Fruit fly (Drosophila melanogaster): ENCODE results near the gene CG14367.

The CG14367 gene

dm6 chr3R:13693753-13694152 is at the start of gene CG14367:
CG14367 (plus strand) TSS chr3R:13694053.
- no peak for TF ChIP-seq CG16779 (tag; optimal IDR thresholded peaks at IDR 0.05)
- no peak for TF ChIP-seq CG9139 (GFP tag; optimal IDR thresholded peaks at IDR 0.05)
- TF ChIP-seq achi (GFP tag; optimal IDR thresholded peaks at IDR 0.05) = no peak
- TF ChIP-seq ss (GFP tag; optimal IDR thresholded peaks at IDR 0.05) = no peak

dm6 chr3R:13644778-13645660 is 48.8 kb upstream of the CG14367 start:
- TF ChIP-seq CG15336 (GFP tag; IDR thresholded peaks at IDR 0.05) = peak; percentile 6; the same call in 1 of the 2 replicates
- no peak for TF ChIP-seq CG7368 (GFP tag; optimal IDR thresholded peaks at IDR 0.05)
- no peak for TF ChIP-seq spab (GFP tag; optimal IDR thresholded peaks at IDR 0.05)
- no peak for TF ChIP-seq CG4318 (GFP tag; optimal IDR thresholded peaks at IDR 0.05)
- no peak for TF ChIP-seq dsx (GFP tag; optimal IDR thresholded peaks at IDR 0.05; ENCODE audit: poor library complexity, severe bottlenecking)
- TF ChIP-seq salr (GFP tag; optimal IDR thresholded peaks at IDR 0.05) = peak in 1 of 2 experiments; percentile 28
- TF ChIP-seq CG10669 (GFP tag; optimal IDR thresholded peaks at IDR 0.05) = no peak
- TF ChIP-seq CG11762 (GFP tag; optimal IDR thresholded peaks at IDR 0.05; ENCODE audit: insufficient read depth) = no peak
- TF ChIP-seq Eip93F (GFP tag; optimal IDR thresholded peaks at IDR 0.05) = peak; percentile 76
- no peak for TF ChIP-seq Gug (GFP tag; IDR thresholded peaks at IDR 0.05)
- peak; percentile 54 for TF ChIP-seq esn (GFP tag; optimal IDR thresholded peaks at IDR 0.05)
- TF ChIP-seq OdsH (GFP tag; optimal IDR thresholded peaks at IDR 0.05) = peak; percentile 21
- peak; percentile 95 for TF ChIP-seq svp (GFP tag)
- TF ChIP-seq Ets96B (tag; optimal IDR thresholded peaks at IDR 0.05) = peak; percentile 13
- no peak for TF ChIP-seq CG34406 (GFP tag; optimal IDR thresholded peaks at IDR 0.05)
- TF ChIP-seq CG3032 (tag; optimal IDR thresholded peaks at IDR 0.05) = peak; percentile 44
- TF ChIP-seq Hr38 (GFP tag; optimal IDR thresholded peaks at IDR 0.05) = no peak
- TF ChIP-seq Smox (GFP tag; optimal IDR thresholded peaks at IDR 0.05) = no peak
- TF ChIP-seq Sox14 (GFP tag; optimal IDR thresholded peaks at IDR 0.05) = peak; percentile 63
- no peak for TF ChIP-seq fkh (GFP tag; optimal IDR thresholded peaks at IDR 0.05)
- TF ChIP-seq cyc (GFP tag; optimal IDR thresholded peaks at IDR 0.05) = peak; percentile 9
- no peak for TF ChIP-seq CG1621 (tag; optimal IDR thresholded peaks at IDR 0.05)
- TF ChIP-seq vri (GFP tag; optimal IDR thresholded peaks at IDR 0.05) = peak; percentile 60
- no peak for TF ChIP-seq CG6276 (GFP tag; optimal IDR thresholded peaks at IDR 0.05)
- no peak for TF ChIP-seq CG6808 (GFP tag; optimal IDR thresholded peaks at IDR 0.05)
- TF ChIP-seq CG10631 (GFP tag; optimal IDR thresholded peaks at IDR 0.05) = peak; percentile 6
- no peak for TF ChIP-seq Eip75B (GFP tag; optimal IDR thresholded peaks at IDR 0.05)
- TF ChIP-seq Eip78C (GFP tag) = peak; percentile 80
- TF ChIP-seq CG8119 (GFP tag; IDR thresholded peaks at IDR 0.05) = no peak; the same call in 1 of the 3 replicates
- TF ChIP-seq net (GFP tag; optimal IDR thresholded peaks at IDR 0.05) = no peak
- no peak for TF ChIP-seq CG16779 (tag; optimal IDR thresholded peaks at IDR 0.05)
- TF ChIP-seq CG9139 (GFP tag; optimal IDR thresholded peaks at IDR 0.05) = no peak
- TF ChIP-seq CG8632 (GFP tag; optimal IDR thresholded peaks at IDR 0.05) = no peak
- TF ChIP-seq CG32006 (GFP tag; optimal IDR thresholded peaks at IDR 0.05) = no peak
- no peak for TF ChIP-seq achi (GFP tag; optimal IDR thresholded peaks at IDR 0.05)
- no peak for TF ChIP-seq Hr39 (GFP tag; optimal IDR thresholded peaks at IDR 0.05)
- TF ChIP-seq CG8319 (GFP tag; optimal IDR thresholded peaks at IDR 0.05) = no peak
- TF ChIP-seq CG11294 (GFP tag; IDR thresholded peaks at IDR 0.05) = no peak
- TF ChIP-seq CG31627 (GFP tag; optimal IDR thresholded peaks at IDR 0.05) = no peak
- TF ChIP-seq CG11902 (GFP tag; optimal IDR thresholded peaks at IDR 0.05) = no peak
- TF ChIP-seq ss (GFP tag; optimal IDR thresholded peaks at IDR 0.05) = peak in 1 of 2 experiments; percentile 32
- no peak for TF ChIP-seq CG6854 (GFP tag; optimal IDR thresholded peaks at IDR 0.05)
- TF ChIP-seq CG6792 (GFP tag; optimal IDR thresholded peaks at IDR 0.05) = no peak
- TF ChIP-seq CG3919 (GFP tag; optimal IDR thresholded peaks at IDR 0.05) = no peak
- TF ChIP-seq Met (GFP tag; optimal IDR thresholded peaks at IDR 0.05) = peak; percentile 51
- no peak for TF ChIP-seq acj6 (GFP tag; optimal IDR thresholded peaks at IDR 0.05)
- TF ChIP-seq Hr4 (GFP tag; optimal IDR thresholded peaks at IDR 0.05) = peak; percentile 56
- no peak for TF ChIP-seq pdm3 (GFP tag; optimal IDR thresholded peaks at IDR 0.05)
